Fruit fly (Drosophila melanogaster) whole organism, embryonic: ENCODE data around the gene CG11703.

Experiments used
- Atf3 ChIP-seq: fragments of 200-800 bp; sonication (Bioruptor generic); optimal IDR thresholded peaks from 3 replicates; lab custom pipeline; 2016; ENCODE audit warnings: missing biosample characterization, missing genetic modification characterization
- CG10431 ChIP-seq: fragments of 200-800 bp; sonication (Bioruptor generic); optimal IDR thresholded peaks from 3 replicates; lab custom pipeline; 2018; ENCODE audit warnings: missing biosample characterization, mild to moderate bottlenecking, missing genetic modification characterization
- CG11093 ChIP-seq: fragments of 200-800 bp; sonication (Bioruptor generic); IDR thresholded peaks from 3 replicates; pipeline ENCODE4 v1.3.6; 2022; ENCODE audit warnings: missing biosample characterization, missing genetic modification characterization
- CG11456 ChIP-seq: fragments of 200-800 bp; sonication (Bioruptor generic); IDR thresholded peaks from 3 replicates; pipeline ENCODE4 v1.3.6; 2022; ENCODE audit warnings: missing biosample characterization, missing genetic modification characterization
- CG12104 ChIP-seq: fragments of 200-800 bp; sonication (Bioruptor generic); optimal IDR thresholded peaks from 3 replicates; lab custom pipeline; 2016; ENCODE audit warnings: missing biosample characterization, missing genetic modification characterization
- CG13123 ChIP-seq: fragments of 200-800 bp; sonication (Bioruptor generic); optimal IDR thresholded peaks from 2 replicates; lab custom pipeline; 2016; ENCODE audit warnings: missing biosample characterization, missing genetic modification characterization
- CG17912 ChIP-seq: fragments of 200-800 bp; sonication (Bioruptor generic); optimal IDR thresholded peaks from 2 replicates; lab custom pipeline; 2018; ENCODE audit warnings: missing biosample characterization, mild to moderate bottlenecking, missing genetic modification characterization
- CG18011 ChIP-seq: fragments of 200-800 bp; sonication (Bioruptor generic); optimal IDR thresholded peaks from 2 replicates; lab custom pipeline; 2017; ENCODE audit warnings: missing biosample characterization, missing genetic modification characterization, mild to moderate bottlenecking, moderate library complexity, missing genotype
- CG2678 ChIP-seq: fragments of 200-800 bp; sonication (Bioruptor generic); optimal IDR thresholded peaks from 3 replicates; lab custom pipeline; 2019; ENCODE audit warnings: missing biosample characterization, mild to moderate bottlenecking, missing genetic modification characterization, moderate library complexity
- CG3163 ChIP-seq: fragments of 200-800 bp; sonication (Bioruptor generic); optimal IDR thresholded peaks from 3 replicates; lab custom pipeline; 2016; ENCODE audit warnings: missing biosample characterization, missing genetic modification characterization
- CG32767 ChIP-seq: fragments of 200-800 bp; sonication (Bioruptor generic); IDR thresholded peaks from 2 replicates; pipeline ENCODE4 v1.3.6; 2022; ENCODE audit warnings: missing biosample characterization, missing genetic modification characterization
- CG32772 ChIP-seq: fragments of 200-800 bp; sonication (Bioruptor generic); IDR thresholded peaks from 2 replicates; pipeline ENCODE4 v1.3.6; 2022; ENCODE audit warnings: missing biosample characterization, missing genetic modification characterization
- CG4328 ChIP-seq: fragments of 200-800 bp; sonication (Bioruptor generic); optimal IDR thresholded peaks from 3 replicates; lab custom pipeline; 2017; ENCODE audit warnings: missing biosample characterization, missing genetic modification reagents, missing genetic modification characterization
- CG4424 ChIP-seq: fragments of 200-800 bp; sonication (Bioruptor generic); optimal IDR thresholded peaks from 3 replicates; lab custom pipeline; 2016; ENCODE audit warnings: missing biosample characterization, missing genetic modification characterization
- CG7357 ChIP-seq: fragments of 200-800 bp; sonication (Bioruptor generic); IDR thresholded peaks from 3 replicates; pipeline ENCODE4 v1.3.6; 2022; ENCODE audit warnings: missing biosample characterization, missing genetic modification characterization
- CG7928 ChIP-seq: fragments of 200-800 bp; sonication (Bioruptor generic); optimal IDR thresholded peaks from 2 replicates; lab custom pipeline; 2017; ENCODE audit warnings: missing biosample characterization, mild to moderate bottlenecking, missing genetic modification characterization
- CG9215 ChIP-seq: fragments of 200-800 bp; sonication (Bioruptor generic); IDR thresholded peaks from 2 replicates; pipeline ENCODE4 v1.3.6; 2022; ENCODE audit warnings: missing biosample characterization, missing genetic modification characterization
- CG9797 ChIP-seq: fragments of 200-800 bp; sonication (Bioruptor generic); optimal IDR thresholded peaks from 3 replicates; lab custom pipeline; 2018; ENCODE audit warnings: missing biosample characterization, mild to moderate bottlenecking, missing genetic modification characterization
- CG9932 ChIP-seq: fragments of 200-800 bp; sonication (Bioruptor generic); IDR thresholded peaks from 2 replicates; pipeline ENCODE4 v1.3.6; 2022; ENCODE audit warnings: missing biosample characterization, missing genetic modification characterization
- Kr ChIP-seq: fragments of 200-800 bp; sonication (Bioruptor generic); optimal IDR thresholded peaks from 2 replicates; lab custom pipeline; 2017; ENCODE audit warnings: missing biosample characterization, mild to moderate bottlenecking, missing genetic modification characterization
- Lhr ChIP-seq: fragments of 200-800 bp; sonication (Bioruptor generic); optimal IDR thresholded peaks from 3 replicates; lab custom pipeline; 2017; ENCODE audit warnings: mild to moderate bottlenecking, missing biosample characterization, missing genetic modification reagents, missing genetic modification characterization
- NFAT ChIP-seq: fragments of 200-800 bp; sonication (Bioruptor generic); IDR thresholded peaks from 2 replicates; pipeline ENCODE4 v1.3.6; 2022; ENCODE audit warnings: missing biosample characterization, missing genetic modification characterization
- Opbp ChIP-seq: fragments of 200-800 bp; sonication (Bioruptor generic); IDR thresholded peaks from 3 replicates; pipeline ENCODE4 v1.3.6; 2022; ENCODE audit warnings: missing biosample characterization, missing genetic modification characterization; ENCODE audit not compliant: partially characterized antibody
- Ptx1 ChIP-seq: fragments of 200-800 bp; sonication (Bioruptor generic); IDR thresholded peaks from 2 replicates; pipeline ENCODE4 v1.3.6; 2022; ENCODE audit warnings: missing biosample characterization, missing genetic modification characterization
- Rx ChIP-seq: fragments of 200-800 bp; sonication (Bioruptor generic); IDR thresholded peaks from 2 replicates; pipeline ENCODE4 v1.3.6; 2022; ENCODE audit warnings: missing biosample characterization, missing genetic modification characterization
- Sox102F ChIP-seq: fragments of 200-800 bp; sonication (Bioruptor generic); optimal IDR thresholded peaks from 2 replicates; lab custom pipeline; 2018; ENCODE audit warnings: missing biosample characterization, mild to moderate bottlenecking, missing genetic modification characterization, moderate library complexity
- Ssrp ChIP-seq: fragments of 200-800 bp; sonication (Bioruptor generic); optimal IDR thresholded peaks from 2 replicates; lab custom pipeline; 2018; ENCODE audit warnings: missing biosample characterization, mild to moderate bottlenecking, missing genetic modification characterization, moderate library complexity
- ac ChIP-seq: fragments of 200-800 bp; sonication (Bioruptor generic); optimal IDR thresholded peaks from 3 replicates; lab custom pipeline; 2017; ENCODE audit warnings: missing biosample characterization, mild to moderate bottlenecking, missing genetic modification characterization
- amos ChIP-seq: fragments of 200-800 bp; sonication (Bioruptor generic); IDR thresholded peaks from 2 replicates; pipeline ENCODE4 v1.3.6; 2022; ENCODE audit warnings: missing biosample characterization, missing genetic modification characterization; ENCODE audit not compliant: partially characterized antibody
- az2 ChIP-seq: fragments of 200-800 bp; sonication (Bioruptor generic); optimal IDR thresholded peaks from 3 replicates; lab custom pipeline; 2016; ENCODE audit warnings: missing biosample characterization, missing genetic modification characterization
- bowl ChIP-seq: fragments of 200-800 bp; sonication (Bioruptor generic); IDR thresholded peaks from 2 replicates; pipeline ENCODE4 v1.3.6; 2022; ENCODE audit warnings: missing biosample characterization, missing genetic modification characterization
- chif ChIP-seq, 2 experiments: fragments of 200-800 bp; sonication (Bioruptor generic); optimal IDR thresholded peaks; 3 replicates each; lab custom pipeline; 2016; ENCODE audit warnings: missing biosample characterization in 2 of 2, missing genetic modification characterization in 2 of 2
- croc ChIP-seq: fragments of 200-800 bp; sonication (Bioruptor generic); conservative IDR thresholded peaks from 3 replicates; pipeline ENCODE4 v1.3.6; 2022; ENCODE audit warnings: missing biosample characterization, missing genetic modification characterization
- dmrt11E ChIP-seq: fragments of 200-800 bp; sonication (Bioruptor generic); optimal IDR thresholded peaks from 3 replicates; lab custom pipeline; 2018; ENCODE audit warnings: missing biosample characterization, mild to moderate bottlenecking, missing genetic modification characterization, moderate library complexity
- dpn ChIP-seq, 2 experiments: fragments of 200-800 bp; sonication (Bioruptor generic); optimal IDR thresholded peaks; 3 replicates each; lab custom pipeline; 2016; ENCODE audit warnings: missing biosample characterization in 2 of 2, missing genetic modification characterization in 2 of 2
- eve ChIP-seq, 2 experiments: fragments of >200 bp; optimal IDR thresholded peaks; 2 replicates each; lab custom pipeline; 2017; ENCODE audit warnings: missing biosample characterization in 2 of 2, missing genetic modification characterization in 2 of 2
- fd3F ChIP-seq: fragments of 200-800 bp; sonication (Bioruptor generic); optimal IDR thresholded peaks from 2 replicates; lab custom pipeline; 2018; ENCODE audit warnings: missing biosample characterization, mild to moderate bottlenecking, missing genetic modification characterization, moderate library complexity
- gcm ChIP-seq: fragments of 200-800 bp; sonication (Bioruptor generic); optimal IDR thresholded peaks from 2 replicates; lab custom pipeline; 2019; ENCODE audit warnings: missing biosample characterization, mild to moderate bottlenecking, missing genetic modification characterization, moderate library complexity
- ken ChIP-seq: fragments of 200-800 bp; sonication (Bioruptor generic); IDR thresholded peaks from 3 replicates; pipeline ENCODE4 v1.3.6; 2022; ENCODE audit warnings: missing biosample characterization, missing genetic modification characterization
- lmd ChIP-seq: fragments of 200-800 bp; sonication (Bioruptor generic); IDR thresholded peaks from 2 replicates; pipeline ENCODE4 v1.3.6; 2022; ENCODE audit warnings: missing biosample characterization, missing genetic modification characterization
- nom ChIP-seq: fragments of 200-800 bp; sonication (Bioruptor generic); optimal IDR thresholded peaks from 2 replicates; lab custom pipeline; 2017; ENCODE audit warnings: missing biosample characterization, missing genetic modification characterization, mild to moderate bottlenecking, moderate library complexity, missing genetic modification reagents
- pan ChIP-seq, 4 experiments: fragments of >200 bp in 3 of 4; fragments of 200-800 bp in 1 of 4; sonication (Bioruptor generic) in 1 of 4; optimal IDR thresholded peaks in 3 of 4; IDR thresholded peaks in 1 of 4; 2 replicates each; pipeline versions ENCODE4 v1.3.6 to Lab custom; 2017 to 2022; ENCODE audit warnings: missing biosample characterization in 2 of 4, missing genetic modification characterization in 2 of 4, mixed read lengths in 1 of 4
- peb ChIP-seq: fragments of 200-800 bp; sonication (Bioruptor generic); IDR thresholded peaks from 2 replicates; pipeline ENCODE4 v1.3.6; 2022; ENCODE audit warnings: missing biosample characterization, missing genetic modification characterization
- phol ChIP-seq: fragments of 200-800 bp; sonication (Bioruptor generic); optimal IDR thresholded peaks from 3 replicates; lab custom pipeline; 2018; ENCODE audit warnings: missing biosample characterization, mild to moderate bottlenecking, missing genetic modification characterization, moderate library complexity
- pita ChIP-seq: fragments of 200-800 bp; sonication (Bioruptor generic); optimal IDR thresholded peaks from 2 replicates; lab custom pipeline; 2017; ENCODE audit warnings: missing biosample characterization, mild to moderate bottlenecking, missing genetic modification characterization
- sisA ChIP-seq: fragments of 200-800 bp; sonication (Bioruptor generic); IDR thresholded peaks from 2 replicates; pipeline ENCODE4 v1.3.6; 2022; ENCODE audit warnings: missing biosample characterization, missing genetic modification characterization
- sna ChIP-seq: fragments of 200-800 bp; sonication (Bioruptor generic); IDR thresholded peaks from 2 replicates; pipeline ENCODE4 v1.3.6; 2022; ENCODE audit warnings: missing biosample characterization, missing genetic modification characterization; ENCODE audit not compliant: partially characterized antibody
- sr ChIP-seq: fragments of 200-800 bp; sonication (Bioruptor generic); IDR thresholded peaks from 3 replicates; pipeline ENCODE4 v1.3.6; 2022; ENCODE audit warnings: missing biosample characterization, missing genetic modification characterization
- twi ChIP-seq: fragments of 200-800 bp; optimal IDR thresholded peaks from 2 replicates; lab custom pipeline; 2019; ENCODE audit warnings: missing biosample characterization, mild to moderate bottlenecking, missing genetic modification characterization, moderate library complexity
- z ChIP-seq: fragments of 200-800 bp; sonication (Bioruptor generic); IDR thresholded peaks from 3 replicates; pipeline ENCODE4 v1.3.6; 2022; ENCODE audit warnings: missing biosample characterization, missing genetic modification characterization

The CG11703 gene

DNA sequence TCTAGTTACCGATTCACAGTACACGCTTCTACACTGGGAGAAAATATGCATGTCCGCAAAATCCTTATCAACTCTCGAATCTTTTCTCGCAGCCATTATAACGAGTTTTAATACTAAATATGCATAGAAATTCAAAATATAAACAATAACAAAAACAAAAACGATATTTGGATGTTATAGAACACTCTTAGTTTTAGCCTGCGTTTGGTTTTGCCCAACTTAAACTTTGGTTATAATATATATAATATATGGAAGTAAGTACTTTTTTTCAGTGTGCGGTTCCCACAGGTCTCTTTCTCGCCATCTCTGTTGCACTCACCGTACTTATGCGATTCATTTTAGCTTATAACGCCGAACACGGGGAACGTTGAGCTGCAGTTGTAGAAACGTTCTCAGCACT is 16.2 kb downstream of the CG11703 start, which contains the start of gene cry (continued):
- TF ChIP-seq CG13123 (GFP tag; lab: Kevin White, UChicago) (no peak), ken (GFP tag; lab: Robert Waterston, UW) (0 out of 3 replicates have a peak, but pooled peaks have one; percentile 36), croc (GFP tag; lab: Robert Waterston, UW) (peak; percentile 49; the same call in 1 of the 3 replicates), Lhr (GFP tag; lab: Kevin White, UChicago) (peak; percentile 50), eve (GFP tag; optimal IDR thresholded peaks at IDR 0.05; lab: Kevin White, UChicago) (peak in 1 of 2 experiments; percentile 82), Kr (GFP tag; lab: Kevin White, UChicago) (no peak), CG9932 (GFP tag; lab: Robert Waterston, UW) (no peak), CG2678 (tag; lab: Kevin White, UChicago) (peak; percentile 73), pan (optimal IDR thresholded peaks at IDR 0.05; lab: Kevin White, UChicago) (no peak), pan (GFP tag; optimal IDR thresholded peaks at IDR 0.05 in 1 of 2, IDR thresholded peaks at IDR 0.05 in 1 of 2) (peak in 1 of 2 experiments; percentile 32), Sox102F (GFP tag; lab: Kevin White, UChicago) (peak; percentile 77), CG32767 (GFP tag; lab: Robert Waterston, UW) (peak; percentile 26; the same call in 1 of the 2 replicates), chif (GFP tag; optimal IDR thresholded peaks at IDR 0.05; lab: Kevin White, UChicago) (peak in 1 of 2 experiments; percentile 16), NFAT (GFP tag; lab: Robert Waterston, UW) (no peak), CG11456 (GFP tag; lab: Robert Waterston, UW) (no peak), amos (GFP tag; lab: Robert Waterston, UW) (no peak), dmrt11E (peak; percentile 75), CG7928 (GFP tag; lab: Kevin White, UChicago) (no peak), CG3163 (GFP tag; lab: Kevin White, UChicago) (no peak), z (GFP tag; lab: Robert Waterston, UW) (no peak), Opbp (no peak), CG4328 (GFP tag; lab: Kevin White, UChicago) (no peak), twi (tag; lab: Kevin White, UChicago) (peak; percentile 76), fd3F (no peak), CG32772 (GFP tag; lab: Robert Waterston, UW) (peak; percentile 52), CG17912 (no peak), Atf3 (GFP tag; lab: Kevin White, UChicago) (no peak), az2 (GFP tag; lab: Kevin White, UChicago) (peak; percentile 56), bowl (GFP tag; lab: Robert Waterston, UW) (no peak), CG9215 (0 out of 2 replicates have a peak, but pooled peaks have one; percentile 14), dpn (GFP tag; optimal IDR thresholded peaks at IDR 0.05; lab: Kevin White, UChicago) (peak in 1 of 2 experiments; percentile 45), sisA (peak; percentile 41; the same call in 1 of the 2 replicates), Ptx1 (no peak), ac (GFP tag; lab: Kevin White, UChicago) (no peak), lmd (GFP tag; lab: Robert Waterston, UW) (peak; percentile 65), CG11093 (GFP tag; lab: Robert Waterston, UW) (no peak), CG7357 (GFP tag; lab: Robert Waterston, UW) (no peak), nom (GFP tag; lab: Kevin White, UChicago) (peak; percentile 80), CG4424 (peak; percentile 75), CG10431 (GFP tag; lab: Kevin White, UChicago) (peak; percentile 4), Ssrp (tag; lab: Kevin White, UChicago) (peak; percentile 79), CG12104 (GFP tag; lab: Kevin White, UChicago) (peak; percentile 8), phol (tag; lab: Kevin White, UChicago) (peak; percentile 85), sna (no peak), CG18011 (GFP tag; lab: Kevin White, UChicago) (no peak), gcm (GFP tag; lab: Kevin White, UChicago) (peak; percentile 46), pita (GFP tag; lab: Kevin White, UChicago) (no peak), peb (GFP tag; lab: Robert Waterston, UW) (no peak), sr (GFP tag; lab: Robert Waterston, UW) (no peak), Rx (GFP tag; lab: Robert Waterston, UW) (no peak), CG9797 (GFP tag; lab: Kevin White, UChicago) (no peak)
